Fruit fly (Drosophila melanogaster): ENCODE measurements around the gene Spn.

Spn gene

DNA sequence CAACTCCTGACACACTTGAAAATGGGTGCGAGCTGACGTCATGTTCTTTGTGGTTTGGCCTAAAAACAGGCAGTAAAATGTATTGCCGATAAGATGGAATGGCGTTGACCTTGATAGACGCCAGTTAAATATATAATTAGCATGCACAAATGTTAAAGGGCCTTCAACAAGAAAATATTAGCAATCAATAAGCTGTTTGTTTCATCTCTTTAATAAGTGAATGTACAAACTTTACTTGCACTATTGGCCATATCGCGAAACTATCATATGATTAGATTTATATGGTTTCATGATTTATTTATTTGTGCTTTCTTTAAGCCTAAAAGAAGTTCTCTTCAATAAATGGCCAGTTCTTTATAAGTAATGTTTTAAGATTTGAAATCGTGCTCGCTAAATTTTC is 92.1 kb downstream of the Spn start:
- TF ChIP-seq noc (tag; optimal IDR thresholded peaks at IDR 0.05) = no peak

DNA sequence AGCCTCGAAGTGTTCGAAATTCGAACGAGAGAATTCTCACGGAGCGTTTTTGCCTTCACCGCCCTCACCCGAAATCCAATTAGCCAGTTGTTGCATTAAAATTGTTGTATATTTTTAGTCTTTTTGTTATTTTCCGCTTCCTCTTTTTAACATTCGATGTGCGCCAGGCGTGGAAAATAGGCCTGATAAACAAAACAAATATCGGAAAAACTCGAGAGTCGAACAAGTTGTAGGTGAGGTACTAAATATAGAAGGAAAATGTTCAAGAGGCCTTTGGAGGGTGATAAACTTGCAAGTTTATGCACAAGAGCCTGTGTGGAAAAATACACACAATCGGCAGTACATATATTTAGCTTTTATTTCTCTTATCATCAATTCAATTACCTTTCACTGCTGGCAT is 95.3 kb downstream of the Spn start:
- TF ChIP-seq noc (tag; optimal IDR thresholded peaks at IDR 0.05) = no peak

DNA sequence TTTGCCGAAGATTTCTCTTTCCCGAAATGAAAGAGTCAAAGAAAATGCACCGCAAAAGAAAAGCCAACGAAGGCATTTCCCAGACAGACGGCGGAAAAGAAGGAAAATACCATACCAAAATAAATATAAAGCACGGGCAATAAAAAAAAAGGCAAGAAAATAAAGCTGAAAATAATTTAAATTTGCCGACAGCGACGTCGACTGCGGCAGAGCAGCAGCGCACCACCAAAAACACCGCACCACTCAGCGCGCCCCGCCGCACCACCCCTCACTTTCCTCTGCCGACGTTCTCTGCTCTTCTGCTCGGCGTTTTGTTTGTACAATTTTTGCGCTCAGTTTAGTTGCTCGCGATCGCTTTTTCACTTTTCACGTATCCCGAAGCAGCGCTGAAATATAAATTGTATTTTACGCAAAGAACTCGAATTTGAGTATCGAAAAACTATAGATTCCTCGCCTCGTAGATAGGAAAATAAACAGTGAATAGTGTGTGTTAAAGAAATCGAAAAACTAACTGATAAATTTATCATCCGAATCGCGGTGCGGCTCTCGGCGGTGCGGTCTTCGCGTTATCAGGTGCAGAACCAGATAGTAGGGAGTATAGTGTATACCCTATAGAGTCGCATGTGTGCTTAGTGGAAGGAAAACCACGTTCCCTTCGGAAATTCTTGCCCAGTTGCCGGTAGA is 96.4 kb downstream of the Spn start:
- peak; percentile 30 for TF ChIP-seq noc (tag; optimal IDR thresholded peaks at IDR 0.05)

DNA sequence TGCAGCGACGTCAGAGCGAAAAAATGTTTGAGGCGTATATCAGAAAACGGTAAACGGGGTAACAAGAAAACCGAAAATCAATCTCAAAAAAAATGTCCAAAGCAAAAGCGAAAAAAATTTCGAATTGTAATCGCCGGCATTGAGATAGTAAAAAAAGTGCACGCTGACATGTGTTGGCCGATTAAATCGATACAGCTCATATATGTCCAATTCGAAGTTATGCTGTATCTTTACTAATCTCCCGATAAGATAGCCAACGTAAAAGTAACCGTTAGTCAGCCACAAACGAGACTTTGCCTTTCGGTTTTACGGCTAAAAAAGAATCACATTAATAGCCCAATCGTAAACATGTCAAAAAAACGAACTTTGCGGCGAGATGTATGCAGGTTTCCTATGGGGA is 97.2 kb downstream of the Spn start:
- TF ChIP-seq noc (tag; optimal IDR thresholded peaks at IDR 0.05) = no peak

Data from whole organism, larva.